Worm (Caenorhabditis elegans) whole organism, midembryonic: ENCODE data around the gene ttll-11.

ENCODE experiments used
- flt-1 ChIP-seq: fragments of 200-800 bp; sonication (Bioruptor generic); IDR thresholded peaks from 2 replicates; pipeline ENCODE4 v1.3.6; 2022; ENCODE audit warnings: missing genetic modification characterization, missing compliant biosample characterization
- ref-1 ChIP-seq: fragments of 200-800 bp; sonication (Bioruptor generic); conservative IDR thresholded peaks from 2 replicates; pipeline ENCODE4 v1.3.6; 2022; ENCODE audit warnings: missing genetic modification reagents, missing genetic modification characterization, missing compliant biosample characterization
- ztf-23 ChIP-seq: fragments of 200-800 bp; sonication (Bioruptor generic); IDR thresholded peaks from 2 replicates; pipeline ENCODE4 v1.3.6; 2022; ENCODE audit warnings: missing genetic modification reagents, missing genetic modification characterization, missing compliant biosample characterization

DNA sequence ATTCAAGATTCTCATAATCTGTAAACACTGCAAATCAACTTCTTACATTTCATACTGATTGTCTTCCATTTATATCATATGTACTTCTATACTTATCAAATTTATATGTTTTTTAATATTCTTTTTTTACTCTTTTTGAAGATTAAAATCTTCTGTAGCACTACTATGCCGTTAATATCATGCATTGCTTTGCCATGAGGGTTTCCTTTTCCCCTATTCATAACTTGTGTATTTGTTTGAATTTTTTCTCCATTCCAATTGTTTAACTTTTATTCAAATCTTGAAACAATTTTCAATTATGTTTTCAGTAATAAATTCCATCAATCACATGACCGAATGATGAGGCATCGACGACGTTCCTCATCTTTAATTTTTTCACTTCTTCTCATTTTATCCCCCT lies 28.9 kb upstream of the ttll-11 start, which contains the start of gene cdh-5:
- no peak for TF ChIP-seq ref-1 (GFP tag; lab: Robert Waterston, UW)
- TF ChIP-seq flt-1 (GFP tag; lab: Robert Waterston, UW), result no peak
- TF ChIP-seq ztf-23 (GFP tag; lab: Robert Waterston, UW), result no peak
